Fruit fly (Drosophila melanogaster) whole organism, pupa: ENCODE measurements around the gene ATPsynbeta.
A peak's percentile ranks its signal among the peaks of the same experiment; 100 is the strongest.

Experiments
- CG10348 ChIP-seq: fragments of 200-800 bp; sonication (Bioruptor generic); IDR thresholded peaks from 2 replicates; pipeline ENCODE4 v1.3.6; 2022; ENCODE audit warnings: missing biosample characterization, missing genetic modification characterization
- CG12605 ChIP-seq: fragments of 200-800 bp; sonication (Bioruptor generic); IDR thresholded peaks from 2 replicates; pipeline ENCODE4 v1.3.6; 2022; ENCODE audit warnings: missing biosample characterization, missing genetic modification characterization
- CG13204 ChIP-seq: fragments of 200-800 bp; sonication (Bioruptor generic); optimal IDR thresholded peaks from 2 replicates; lab custom pipeline; 2018; ENCODE audit warnings: missing biosample characterization, mild to moderate bottlenecking, missing genetic modification characterization, moderate library complexity
- CG14655 ChIP-seq: fragments of 200-800 bp; sonication (Bioruptor generic); optimal IDR thresholded peaks from 3 replicates; lab custom pipeline; 2017; ENCODE audit warnings: mild to moderate bottlenecking, missing biosample characterization, missing genetic modification reagents, missing genetic modification characterization
- CG15710 ChIP-seq: fragments of 200-800 bp; sonication (Bioruptor generic); optimal IDR thresholded peaks from 2 replicates; lab custom pipeline; 2018; ENCODE audit warnings: missing biosample characterization, mild to moderate bottlenecking, missing genetic modification characterization, moderate library complexity
- CG17806 ChIP-seq: fragments of 200-800 bp; sonication (Bioruptor generic); optimal IDR thresholded peaks from 2 replicates; lab custom pipeline; 2018; ENCODE audit warnings: missing biosample characterization, mild to moderate bottlenecking, missing genetic modification characterization, moderate library complexity
- CG32121 ChIP-seq: fragments of 200-800 bp; sonication (Bioruptor generic); IDR thresholded peaks from 2 replicates; pipeline ENCODE4 v1.3.6; 2022; ENCODE audit warnings: missing biosample characterization, missing genetic modification characterization
- CG34367 ChIP-seq: fragments of 200-800 bp; sonication (Bioruptor generic); optimal IDR thresholded peaks from 2 replicates; lab custom pipeline; 2018; ENCODE audit warnings: missing biosample characterization, mild to moderate bottlenecking, missing genetic modification characterization
- CG4496 ChIP-seq: fragments of 200-800 bp; sonication (Bioruptor generic); IDR thresholded peaks from 3 replicates; pipeline ENCODE4 v1.3.6; 2022; ENCODE audit warnings: missing biosample characterization, missing genetic modification characterization
- CG8159 ChIP-seq: fragments of 200-800 bp; sonication (Bioruptor generic); optimal IDR thresholded peaks from 3 replicates; lab custom pipeline; 2018; ENCODE audit warnings: missing biosample characterization, mild to moderate bottlenecking, missing genetic modification characterization, moderate library complexity
- CG8301 ChIP-seq: fragments of 200-800 bp; sonication (Bioruptor generic); optimal IDR thresholded peaks from 2 replicates; lab custom pipeline; 2018; ENCODE audit warnings: missing biosample characterization, mild to moderate bottlenecking, missing genetic modification characterization
- CG9948 ChIP-seq: fragments of 200-800 bp; sonication (Bioruptor generic); optimal IDR thresholded peaks from 2 replicates; lab custom pipeline; 2018; ENCODE audit warnings: missing biosample characterization, mild to moderate bottlenecking, missing genetic modification characterization, moderate library complexity
- D1 ChIP-seq: fragments of 200-800 bp; sonication (Bioruptor generic); optimal IDR thresholded peaks from 2 replicates; lab custom pipeline; 2018; ENCODE audit warnings: missing biosample characterization, mild to moderate bottlenecking, missing genetic modification characterization, moderate library complexity
- EcR ChIP-seq: fragments of 200-800 bp; sonication (Bioruptor generic); optimal IDR thresholded peaks from 3 replicates; lab custom pipeline; 2019; ENCODE audit warnings: missing biosample characterization, missing genetic modification characterization, mild to moderate bottlenecking, moderate library complexity, missing genetic modification reagents
- Ets98B ChIP-seq: fragments of 200-800 bp; sonication (Bioruptor generic); IDR thresholded peaks from 2 replicates; pipeline ENCODE4 v1.3.6; 2022; ENCODE audit warnings: missing biosample characterization, missing genetic modification characterization
- Pif1A ChIP-seq: fragments of 200-800 bp; sonication (Bioruptor generic); optimal IDR thresholded peaks from 3 replicates; lab custom pipeline; 2016; ENCODE audit warnings: missing biosample characterization, missing genetic modification characterization
- Pif1B ChIP-seq: fragments of 200-800 bp; sonication (Bioruptor generic); optimal IDR thresholded peaks from 3 replicates; lab custom pipeline; 2016; ENCODE audit warnings: missing biosample characterization, missing genetic modification characterization
- Snoo ChIP-seq: fragments of 200-800 bp; sonication (Bioruptor generic); optimal IDR thresholded peaks from 3 replicates; lab custom pipeline; 2017; ENCODE audit warnings: missing biosample characterization, mild to moderate bottlenecking, missing genetic modification characterization, inconsistent platforms
- fd96Ca ChIP-seq: fragments of 200-800 bp; sonication (Bioruptor generic); IDR thresholded peaks from 3 replicates; pipeline ENCODE4 v1.3.6; 2022; ENCODE audit warnings: missing biosample characterization, missing genetic modification characterization
- rn ChIP-seq: fragments of 200-800 bp; sonication (Bioruptor generic); IDR thresholded peaks from 2 replicates; pipeline ENCODE4 v1.3.6; 2022; ENCODE audit warnings: missing biosample characterization, missing genetic modification characterization

Gene ATPsynbeta

DNA sequence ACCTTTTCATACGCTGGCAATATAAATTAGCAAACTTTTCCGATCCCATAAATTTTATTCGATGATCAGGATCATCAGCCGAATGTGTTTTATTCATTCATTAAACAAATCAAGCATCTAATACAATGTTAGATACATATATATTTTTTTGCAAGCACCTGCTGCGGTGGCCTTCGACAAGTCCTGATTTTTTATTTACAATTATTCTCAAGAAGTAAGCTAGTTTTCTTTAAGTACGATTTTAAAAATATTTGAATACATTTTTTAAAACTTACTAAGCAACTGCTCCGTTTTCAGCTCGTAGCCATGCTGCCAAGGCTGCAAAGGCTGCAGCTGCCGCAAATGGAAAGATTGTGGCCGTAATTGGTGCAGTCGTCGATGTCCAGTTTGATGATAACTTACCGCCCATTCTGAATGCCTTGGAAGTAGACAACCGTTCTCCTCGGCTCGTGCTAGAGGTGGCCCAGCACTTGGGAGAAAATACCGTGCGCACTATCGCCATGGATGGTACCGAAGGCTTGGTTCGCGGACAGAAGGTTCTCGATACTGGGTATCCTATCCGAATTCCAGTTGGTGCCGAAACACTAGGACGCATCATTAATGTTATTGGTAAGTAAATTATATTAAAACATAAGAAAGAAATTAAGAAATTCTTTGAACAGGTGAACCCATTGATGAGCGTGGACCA, 1.5 kb downstream of the ATPsynbeta start:
- TF ChIP-seq CG8159 (no peak), CG32121 (GFP tag; lab: Robert Waterston, UW) (no peak), CG17806 (tag; lab: Kevin White, UChicago) (no peak), rn (GFP tag; lab: Robert Waterston, UW) (no peak), fd96Ca (GFP tag; lab: Robert Waterston, UW) (no peak), CG15710 (tag; lab: Kevin White, UChicago) (no peak), CG14655 (no peak), CG10348 (GFP tag; lab: Robert Waterston, UW) (no peak), Pif1A (no peak), Snoo (tag; lab: Kevin White, UChicago) (no peak), EcR (no peak), CG13204 (GFP tag; lab: Kevin White, UChicago) (no peak), Pif1B (GFP tag; lab: Kevin White, UChicago) (no peak), CG34367 (no peak), CG9948 (tag; lab: Kevin White, UChicago) (no peak)
- TF ChIP-seq, all 21 proteins: peak for 0

DNA sequence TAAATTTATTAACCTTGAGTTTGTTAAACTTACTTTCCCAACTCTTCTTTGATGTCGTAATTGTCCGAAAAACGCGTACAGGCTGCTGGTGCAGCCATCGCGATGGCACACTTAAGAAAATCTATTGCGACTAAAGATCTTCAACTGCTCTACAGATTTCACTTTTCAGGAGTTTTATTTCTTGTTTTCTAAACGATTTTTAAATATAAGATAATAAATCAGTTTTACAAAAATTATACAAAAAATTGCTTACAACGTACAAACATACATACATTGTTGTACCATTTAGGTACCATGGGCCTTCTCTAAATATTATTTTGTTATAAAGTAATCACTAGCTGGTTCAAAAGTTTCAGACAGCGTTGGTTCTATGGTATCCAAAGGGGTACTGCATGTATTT, 19.1 kb downstream of the ATPsynbeta start:
- no peak for TF ChIP-seq CG10348 (GFP tag; lab: Robert Waterston, UW)

DNA sequence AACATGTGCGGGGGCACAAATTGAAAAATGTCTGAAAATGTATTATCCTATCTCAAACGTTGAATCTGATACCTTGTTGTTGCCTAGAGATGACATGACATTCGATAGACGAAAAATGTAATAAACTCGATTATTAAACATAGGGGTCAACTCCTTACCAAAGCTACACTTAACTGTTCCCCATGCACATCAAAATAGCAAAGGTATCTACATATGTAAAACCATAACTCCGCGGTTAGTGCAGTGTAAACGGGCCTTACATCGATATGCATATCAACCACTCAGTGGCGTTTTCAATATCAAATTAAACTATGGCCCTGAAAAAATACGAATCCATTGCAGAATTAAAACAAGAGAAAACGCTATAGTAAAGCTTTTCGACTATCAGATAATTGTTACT, 20.0 kb downstream of the ATPsynbeta start:
- TF ChIP-seq CG15710 (tag; lab: Kevin White, UChicago) (no peak), CG8159 (no peak), fd96Ca (GFP tag; lab: Robert Waterston, UW) (no peak), CG10348 (GFP tag; lab: Robert Waterston, UW) (no peak), CG17806 (tag; lab: Kevin White, UChicago) (no peak), CG4496 (GFP tag; lab: Robert Waterston, UW) (no peak), CG9948 (tag; lab: Kevin White, UChicago) (no peak), D1 (tag; lab: Kevin White, UChicago) (no peak), CG32121 (GFP tag; lab: Robert Waterston, UW) (no peak), Ets98B (GFP tag; lab: Robert Waterston, UW) (no peak), CG14655 (no peak), Pif1A (no peak), CG34367 (no peak), CG8301 (tag; lab: Kevin White, UChicago) (no peak)

DNA sequence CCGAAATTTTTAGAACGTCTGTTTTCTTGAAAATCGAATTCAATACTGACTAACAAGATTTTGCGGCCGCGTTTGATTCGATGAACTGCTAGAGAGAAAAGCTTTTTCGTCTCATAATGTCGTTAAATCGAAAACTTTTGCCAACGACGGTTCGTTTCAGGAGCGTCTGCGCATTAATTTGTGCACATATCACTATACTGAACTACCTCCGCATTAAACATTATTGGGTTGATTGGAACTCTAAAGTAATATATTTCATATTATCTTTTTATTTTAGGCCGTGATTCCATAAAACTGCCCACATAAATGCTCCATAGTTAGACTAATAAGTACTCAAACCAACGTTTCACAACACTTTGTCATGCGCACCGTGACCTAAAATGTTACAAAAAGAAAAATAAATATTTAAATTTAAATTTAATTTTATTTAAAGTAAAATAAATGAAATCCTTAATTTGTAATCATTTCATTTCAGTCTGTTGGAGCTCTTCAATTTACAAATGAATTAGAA, 22.4 kb downstream of the ATPsynbeta start, which contains the start of gene CaMKII:
CaMKII (minus strand) TSS at position 51 of the 511 bp plus-strand sequence.
- TF ChIP-seq Pif1B (GFP tag; lab: Kevin White, UChicago) (peak; percentile 12), rn (GFP tag; lab: Robert Waterston, UW) (no peak), CG8301 (tag; lab: Kevin White, UChicago) (no peak), Pif1A (no peak), CG12605 (GFP tag; lab: Robert Waterston, UW) (no peak), D1 (tag; lab: Kevin White, UChicago) (no peak), CG8159 (no peak), CG17806 (tag; lab: Kevin White, UChicago) (peak; percentile 1)
- TF ChIP-seq, all 21 proteins: peak for 2

DNA sequence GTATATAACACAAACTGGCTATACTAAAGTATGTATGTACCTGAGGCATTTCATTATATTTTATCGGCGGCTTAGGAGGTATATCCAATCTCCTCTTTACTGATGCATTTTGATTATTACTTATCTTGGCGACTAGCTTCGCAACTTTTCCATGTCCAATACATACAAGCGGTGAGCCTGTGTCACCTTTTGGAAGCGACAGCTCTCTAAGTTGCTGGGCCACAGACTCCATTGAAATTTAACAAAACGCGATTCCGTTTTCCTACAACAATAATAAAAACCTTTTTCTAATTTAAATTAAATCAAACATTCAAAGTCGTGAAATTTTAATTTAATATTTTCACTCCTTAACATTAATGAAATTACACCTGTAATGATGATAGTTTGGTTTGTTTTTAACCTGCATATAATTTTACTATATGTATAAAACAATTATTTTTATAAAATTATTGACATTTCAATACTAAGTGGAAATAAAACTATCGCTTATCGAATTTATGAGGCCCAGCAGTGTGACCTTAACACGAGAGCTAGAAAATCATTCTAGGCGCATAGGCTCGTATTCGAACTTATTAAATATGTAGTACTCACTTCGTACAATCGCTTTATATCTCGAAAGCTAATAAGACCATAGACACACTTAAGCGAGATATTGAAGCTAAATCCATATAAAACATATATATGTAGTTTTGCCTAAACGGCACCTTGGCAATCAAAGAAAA, 29.2 kb downstream of the ATPsynbeta start, which contains the start of gene apolpp:
apolpp (plus strand) TSS at position 597 of the 722 bp plus-strand sequence.
- no peak for TF ChIP-seq fd96Ca (GFP tag; lab: Robert Waterston, UW)
- TF ChIP-seq CG15710 (tag; lab: Kevin White, UChicago): peak; percentile 27
- TF ChIP-seq CG8159: peak; percentile 21
- TF ChIP-seq CG4496 (GFP tag; lab: Robert Waterston, UW): no peak
- TF ChIP-seq CG14655: peak; percentile 28
- peak; percentile 15 for TF ChIP-seq Snoo (tag; lab: Kevin White, UChicago)

DNA sequence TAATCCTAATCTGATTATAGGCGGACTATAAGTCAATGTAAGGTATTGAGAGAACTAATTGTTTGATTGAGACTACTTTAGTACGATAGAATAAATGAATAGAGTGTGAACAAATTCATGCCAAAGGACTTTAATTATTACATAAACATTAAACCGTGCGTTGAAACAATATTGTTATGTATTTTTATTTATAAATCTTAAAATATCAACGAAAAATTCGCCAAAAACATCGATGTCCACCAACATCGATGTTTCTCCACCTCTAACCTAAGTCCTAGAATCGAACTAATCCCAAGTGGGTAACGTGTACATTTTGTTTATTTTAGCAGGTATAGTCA, 29.8 kb downstream of the ATPsynbeta start:
- TF ChIP-seq CG12605 (GFP tag; lab: Robert Waterston, UW): no peak
- TF ChIP-seq CG10348 (GFP tag; lab: Robert Waterston, UW): no peak
- no peak for TF ChIP-seq CG32121 (GFP tag; lab: Robert Waterston, UW)
- TF ChIP-seq CG14655: no peak
- TF ChIP-seq EcR: no peak
- no peak for TF ChIP-seq CG8301 (tag; lab: Kevin White, UChicago)
- no peak for TF ChIP-seq CG4496 (GFP tag; lab: Robert Waterston, UW)
